Fruit fly (Drosophila melanogaster) whole organism, prepupa: ENCODE measurements around the gene CG43057.

Source experiments
- CG15336 ChIP-seq: fragments of 200-800 bp; sonication (Bioruptor generic); IDR thresholded peaks from 2 replicates; pipeline ENCODE4 v1.3.6; 2022; ENCODE audit warnings: missing biosample characterization, missing genetic modification characterization
- CG3032 ChIP-seq: fragments of 200-800 bp; optimal IDR thresholded peaks from 2 replicates; lab custom pipeline; 2019; ENCODE audit warnings: missing biosample characterization, mild to moderate bottlenecking, missing genetic modification characterization, moderate library complexity
- CG3919 ChIP-seq: fragments of 200-800 bp; sonication (Bioruptor generic); optimal IDR thresholded peaks from 3 replicates; lab custom pipeline; 2016; ENCODE audit warnings: missing biosample characterization, missing genetic modification characterization
- CG8319 ChIP-seq: fragments of 200-800 bp; sonication (Bioruptor generic); optimal IDR thresholded peaks from 3 replicates; lab custom pipeline; 2016; ENCODE audit warnings: missing biosample characterization, missing genetic modification characterization
- Gug ChIP-seq: fragments of 200-800 bp; sonication (Bioruptor generic); IDR thresholded peaks from 2 replicates; pipeline ENCODE4 v1.3.6; 2022; ENCODE audit warnings: missing biosample characterization, missing genetic modification characterization
- Hr4 ChIP-seq: fragments of 200-800 bp; sonication (Bioruptor generic); optimal IDR thresholded peaks from 3 replicates; lab custom pipeline; 2016; ENCODE audit warnings: missing biosample characterization, missing genetic modification characterization
- Lpt ChIP-seq: fragments of 200-800 bp; sonication (Bioruptor generic); optimal IDR thresholded peaks from 3 replicates; lab custom pipeline; 2016; ENCODE audit warnings: missing biosample characterization, missing genetic modification characterization
- Sox102F ChIP-seq: fragments of 200-800 bp; sonication (Bioruptor generic); optimal IDR thresholded peaks from 2 replicates; lab custom pipeline; 2016; ENCODE audit warnings: missing biosample characterization, mild to moderate bottlenecking, missing genetic modification characterization
- esn ChIP-seq: fragments of 200-800 bp; sonication (Bioruptor generic); optimal IDR thresholded peaks from 2 replicates; lab custom pipeline; 2016; ENCODE audit warnings: missing biosample characterization, mild to moderate bottlenecking, missing genetic modification characterization, moderate library complexity
- ss ChIP-seq, 2 experiments: fragments of 200-800 bp; sonication (Bioruptor generic); optimal IDR thresholded peaks; 2 replicates in 1 of 2; 3 replicates in 1 of 2; lab custom pipeline; 2017 to 2018; ENCODE audit warnings: mild to moderate bottlenecking in 2 of 2, missing biosample characterization in 2 of 2, missing genetic modification characterization in 2 of 2, moderate library complexity in 1 of 2
- vri ChIP-seq: fragments of 200-800 bp; sonication (Bioruptor generic); optimal IDR thresholded peaks from 3 replicates; lab custom pipeline; 2016; ENCODE audit warnings: missing biosample characterization, mild to moderate bottlenecking, missing genetic modification characterization

DNA sequence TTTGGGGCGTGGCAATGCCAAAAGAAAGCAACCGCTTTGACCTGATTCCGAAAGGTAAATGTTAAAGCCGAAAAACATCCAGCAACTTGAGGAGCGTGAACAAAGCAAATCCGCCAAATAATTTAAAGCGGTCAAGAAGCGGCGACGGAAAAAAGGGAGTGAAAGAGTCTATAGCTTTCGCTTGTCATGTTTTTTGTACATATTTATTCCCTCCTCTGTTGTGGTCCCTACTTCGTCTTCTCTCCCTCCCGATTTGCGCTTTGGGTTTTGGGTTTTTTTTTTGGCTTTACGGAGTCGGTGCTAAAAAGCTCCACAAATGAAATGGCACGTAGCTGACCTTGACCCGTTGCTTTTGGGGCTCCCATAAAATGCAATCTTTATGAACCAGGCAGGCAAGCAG, 30.3 kb upstream of the CG43057 start:
- TF ChIP-seq vri (GFP tag; lab: Kevin White, UChicago) (no peak), esn (no peak), CG8319 (GFP tag; lab: Kevin White, UChicago) (no peak), Sox102F (GFP tag; lab: Kevin White, UChicago) (no peak), Hr4 (GFP tag; lab: Kevin White, UChicago) (no peak), CG3032 (no peak), CG3919 (GFP tag; lab: Kevin White, UChicago) (no peak), Lpt (GFP tag; lab: Kevin White, UChicago) (no peak), ss (GFP tag; optimal IDR thresholded peaks at IDR 0.05; lab: Kevin White, UChicago) (no peak), Gug (no peak), CG15336 (no peak)
